Worm (Caenorhabditis elegans) whole organism, L4/young adult: ENCODE measurements around the gene R13H9.6.

Experiments used
- W03F9.2 ChIP-seq: fragments of 150-350 bp; optimal IDR thresholded peaks from 2 replicates; lab custom pipeline; 2014; ENCODE audit warnings: missing biosample characterization, missing genetic modification characterization
- dao-5 ChIP-seq: sonication (generic microtip); optimal IDR thresholded peaks from 2 replicates; lab custom pipeline; 2016; ENCODE audit warnings: missing genotype, missing genetic modification characterization, moderate library complexity, missing compliant biosample characterization
- him-1 ChIP-seq: sonication (generic microtip); optimal IDR thresholded peaks from 2 replicates; lab custom pipeline; 2016; ENCODE audit warnings: missing genotype, missing genetic modification reagents, missing genetic modification characterization, missing compliant biosample characterization

The R13H9.6 gene

DNA sequence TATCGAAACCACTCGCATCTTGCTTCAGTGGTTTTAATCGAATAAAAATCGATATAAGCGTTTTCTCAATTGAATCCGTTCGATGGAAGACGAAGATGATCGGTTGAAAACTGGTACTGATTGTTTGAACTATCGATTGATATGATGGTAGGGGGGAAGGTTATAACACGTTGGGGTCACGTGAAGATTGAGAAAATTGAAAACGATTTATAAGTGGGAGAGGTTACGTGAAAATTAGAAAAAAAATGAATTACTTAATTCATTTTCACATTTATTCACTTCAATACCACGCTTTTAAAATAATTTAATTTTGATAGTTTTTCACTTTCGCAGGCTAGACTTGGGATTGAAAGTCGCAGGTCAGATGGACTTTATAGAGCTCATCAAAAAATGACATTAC lies 7.5 kb downstream of the R13H9.6 start, which contains the start of gene C09B9.7:
Gene C09B9.7 (minus strand): TSS at position 101 of the 400 bp plus-strand sequence.
- TF ChIP-seq W03F9.2, result no peak

DNA sequence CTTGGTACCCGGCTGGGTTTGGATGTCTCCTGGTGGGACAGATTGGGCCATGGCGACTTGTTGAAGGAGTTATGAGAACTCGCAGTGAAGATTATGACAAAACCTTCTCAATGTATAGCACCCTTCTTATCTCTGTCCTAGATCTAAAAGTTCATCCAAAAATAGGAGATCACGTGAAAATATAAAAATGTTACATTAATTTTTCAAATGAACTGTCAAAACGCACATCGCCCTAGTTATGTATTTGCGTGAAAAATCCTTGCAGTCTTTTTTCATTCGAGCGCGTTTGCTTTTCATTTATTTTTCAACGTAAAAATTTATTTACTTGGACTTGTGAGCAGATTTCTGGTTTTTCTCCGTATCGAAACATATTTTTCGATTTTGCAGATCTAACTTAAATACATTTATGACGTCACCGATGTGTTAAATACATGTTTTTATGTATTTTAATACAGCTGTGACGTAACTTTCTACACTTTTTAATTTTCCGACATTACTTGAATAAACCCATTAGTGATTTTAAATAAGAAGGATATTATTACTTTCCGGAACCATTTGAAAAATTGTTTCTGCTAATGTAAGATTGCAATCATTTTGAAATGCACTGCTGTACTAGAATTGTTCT lies 12.4 kb downstream of the R13H9.6 start, which contains the start of gene msp-55:
Gene msp-55 (minus strand): TSS at position 51 of the 625 bp plus-strand sequence.
- no peak for TF ChIP-seq dao-5 (tag; lab: Kevin White, UChicago)
- no peak for TF ChIP-seq him-1 (tag; lab: Kevin White, UChicago)
- no peak for TF ChIP-seq W03F9.2

DNA sequence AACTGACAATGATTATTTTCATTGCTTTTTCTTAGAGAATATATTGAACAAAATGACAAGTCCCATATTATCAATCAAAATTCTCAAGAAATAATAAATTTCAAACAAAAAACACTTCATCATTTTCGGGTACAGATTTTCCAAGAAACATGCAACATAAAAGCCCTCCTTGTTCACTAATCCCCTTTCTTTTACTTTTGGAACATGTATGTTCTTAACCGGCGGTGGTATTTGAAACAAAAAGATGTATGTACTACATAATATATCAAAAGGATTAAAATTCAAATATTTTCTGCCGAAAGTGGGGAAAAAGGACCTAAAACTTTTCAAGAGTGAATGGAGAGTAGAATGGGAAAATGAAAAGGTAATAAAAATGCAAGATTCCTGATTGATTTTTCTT lies 14.1 kb downstream of the R13H9.6 start:
- TF ChIP-seq him-1 (tag; lab: Kevin White, UChicago), result no peak
- no peak for TF ChIP-seq dao-5 (tag; lab: Kevin White, UChicago)
- TF ChIP-seq W03F9.2, result no peak

DNA sequence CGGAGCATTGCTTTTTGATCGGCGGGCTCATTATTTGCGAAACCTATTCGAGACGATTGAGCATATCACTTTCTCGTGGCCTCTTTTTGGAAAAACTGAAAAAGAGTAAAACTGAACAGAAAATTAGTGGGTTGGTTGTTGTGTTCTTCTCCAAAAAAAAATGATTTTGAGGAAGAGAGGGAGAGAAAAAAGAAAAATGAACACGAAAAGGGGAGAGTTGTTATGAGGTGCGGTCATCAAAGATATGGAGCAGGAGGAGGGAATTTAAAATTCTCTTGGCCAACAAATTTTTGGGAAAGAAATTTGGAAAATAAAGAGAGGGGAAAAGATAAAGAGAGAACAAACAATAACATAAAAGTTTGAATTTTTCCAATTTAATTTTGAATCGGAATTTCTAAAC lies 23.1 kb downstream of the R13H9.6 start, which contains the start of gene hot-9:
Gene hot-9 (minus strand): TSS at position 101 of the 400 bp plus-strand sequence.
- no peak for TF ChIP-seq dao-5 (tag; lab: Kevin White, UChicago)
- no peak for TF ChIP-seq him-1 (tag; lab: Kevin White, UChicago)
- TF ChIP-seq W03F9.2, result no peak

DNA sequence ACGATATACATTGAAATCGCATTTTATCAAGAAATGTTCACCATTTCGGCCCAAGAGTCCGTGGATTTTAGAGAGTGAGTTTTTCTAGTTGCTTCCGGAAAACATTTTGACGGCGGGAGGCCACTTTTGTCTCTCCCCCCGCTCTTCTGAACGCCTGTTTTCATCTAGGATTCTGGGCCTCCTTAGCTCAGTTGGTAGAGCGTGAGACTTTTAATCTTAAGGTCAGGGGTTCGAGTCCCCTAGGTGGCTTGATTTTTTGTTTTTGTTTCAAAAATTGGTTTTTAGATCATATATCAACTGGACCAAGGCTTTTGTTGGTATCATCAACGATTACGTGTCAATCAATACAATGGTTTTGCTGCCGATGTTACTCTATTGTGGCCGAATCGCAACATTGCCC lies 29.7 kb downstream of the R13H9.6 start:
- TF ChIP-seq W03F9.2, result no peak
- peak; percentile 17 for TF ChIP-seq him-1 (tag; lab: Kevin White, UChicago)
- TF ChIP-seq dao-5 (tag; lab: Kevin White, UChicago), result peak; percentile 66

DNA sequence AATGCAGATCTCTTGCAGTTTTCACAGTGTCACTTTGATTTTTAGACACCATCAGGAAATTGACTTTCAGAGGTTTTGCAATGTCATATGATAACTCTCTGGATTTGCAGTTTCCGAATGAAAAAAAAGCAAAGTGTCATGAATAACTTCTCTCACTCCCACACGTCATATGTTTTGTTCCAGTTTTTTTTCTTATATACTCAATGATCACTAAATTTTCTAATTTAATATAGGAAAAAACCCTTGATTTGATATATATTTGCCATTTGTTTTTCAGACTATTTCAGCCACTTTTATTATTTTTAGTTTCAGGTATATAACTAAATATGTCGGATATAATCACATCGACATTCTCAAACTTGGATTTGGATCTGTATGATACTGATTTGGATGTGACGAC lies 31.0 kb downstream of the R13H9.6 start, which contains the start of gene C09B9.1:
Gene C09B9.1 (plus strand): TSS at position 301 of the 400 bp plus-strand sequence.
- TF ChIP-seq dao-5 (tag; lab: Kevin White, UChicago) (no peak), him-1 (tag; lab: Kevin White, UChicago) (no peak), W03F9.2 (no peak)

DNA sequence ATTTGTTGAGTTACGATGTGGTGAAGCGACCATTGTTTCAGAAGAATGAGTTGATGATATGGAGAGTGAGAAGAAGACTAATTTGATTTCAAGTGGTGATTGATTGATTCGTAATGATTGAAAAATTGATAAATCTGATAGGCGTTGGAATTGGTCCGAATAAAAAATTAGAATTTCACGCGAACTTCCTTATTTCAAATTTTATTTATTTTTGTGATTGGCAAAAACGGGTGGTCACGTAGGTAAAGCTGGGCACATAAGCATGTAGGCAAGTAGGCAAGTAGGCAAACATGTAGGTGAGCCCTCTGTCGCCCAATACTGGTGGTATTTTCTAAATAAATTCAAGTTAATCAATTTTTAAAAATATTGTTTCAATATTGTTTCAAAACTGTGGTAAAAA lies 35.2 kb downstream of the R13H9.6 start, which contains the start of gene C09B9.4:
Gene C09B9.4 (minus strand): TSS at position 101 of the 400 bp plus-strand sequence.
- TF ChIP-seq dao-5 (tag; lab: Kevin White, UChicago) (no peak), W03F9.2 (no peak), him-1 (tag; lab: Kevin White, UChicago) (no peak)

DNA sequence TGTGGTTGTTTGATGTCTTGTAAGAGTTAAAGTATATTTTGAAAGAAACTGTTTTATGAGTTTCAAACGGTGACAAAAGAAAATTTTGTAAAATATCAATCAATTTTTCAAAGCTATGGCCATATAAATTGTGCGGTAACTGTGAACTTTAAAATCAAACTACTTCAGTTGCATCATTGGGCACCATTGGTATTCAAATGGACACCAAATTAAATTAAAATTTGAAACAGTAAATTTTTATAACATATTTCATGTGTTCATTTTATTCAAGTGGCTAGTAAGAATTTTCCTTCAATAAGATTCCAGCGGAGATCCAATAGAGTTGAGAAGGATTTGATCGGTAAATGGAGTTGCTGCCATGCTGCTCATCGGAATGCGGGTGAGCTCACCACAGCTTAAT lies 37.1 kb downstream of the R13H9.6 start:
- no peak for TF ChIP-seq W03F9.2
- no peak for TF ChIP-seq dao-5 (tag; lab: Kevin White, UChicago)
- no peak for TF ChIP-seq him-1 (tag; lab: Kevin White, UChicago)

DNA sequence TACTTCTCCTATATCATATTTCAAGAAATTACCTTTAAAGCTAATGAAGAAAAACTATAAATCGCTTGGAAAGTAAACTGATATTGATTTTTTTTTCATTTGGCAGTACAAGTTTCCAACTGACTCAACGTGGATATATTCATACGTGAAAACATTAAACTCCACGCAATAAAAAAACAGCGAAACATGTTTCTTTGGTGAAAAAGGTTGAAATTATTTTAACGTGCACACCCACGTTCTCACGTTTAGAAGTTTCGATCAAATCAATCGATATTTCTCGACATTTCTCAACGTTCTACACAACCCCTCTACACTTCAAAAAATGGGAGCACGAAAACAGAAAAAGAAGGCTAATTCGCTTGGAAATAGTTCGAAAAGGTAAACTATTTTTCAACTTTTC lies 39.5 kb downstream of the R13H9.6 start, which contains the start of the genes best-6 and C09B9.2:
Gene best-6 (minus strand): TSS at position 101 of the 400 bp plus-strand sequence.
Gene C09B9.2 (plus strand): TSS at position 314 of the 400 bp plus-strand sequence.
- TF ChIP-seq him-1 (tag; lab: Kevin White, UChicago) (no peak), W03F9.2 (no peak), dao-5 (tag; lab: Kevin White, UChicago) (no peak)

DNA sequence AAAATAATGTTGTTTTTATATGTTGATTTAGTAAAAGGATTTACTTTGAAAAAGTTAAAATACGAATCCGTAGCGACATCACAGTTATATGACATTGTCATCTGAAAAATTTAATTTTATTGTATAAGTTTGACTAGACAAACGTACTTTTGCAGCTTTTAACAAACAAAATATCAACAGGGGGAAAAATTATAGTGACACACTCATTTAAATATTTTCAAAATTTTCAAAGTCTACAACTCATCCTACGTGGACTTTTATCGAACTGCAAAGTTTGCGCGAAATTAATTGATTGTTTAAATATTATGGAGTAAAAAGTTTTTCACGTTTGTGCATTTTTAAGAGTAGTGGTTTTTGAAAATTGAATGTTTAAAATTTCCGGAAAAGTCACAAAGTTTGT lies 42.8 kb downstream of the R13H9.6 start, which contains the start of gene C09B9.85:
Gene C09B9.85 (minus strand): TSS at position 101 of the 400 bp plus-strand sequence.
- no peak for TF ChIP-seq W03F9.2
- TF ChIP-seq dao-5 (tag; lab: Kevin White, UChicago), result no peak
- TF ChIP-seq him-1 (tag; lab: Kevin White, UChicago), result no peak

DNA sequence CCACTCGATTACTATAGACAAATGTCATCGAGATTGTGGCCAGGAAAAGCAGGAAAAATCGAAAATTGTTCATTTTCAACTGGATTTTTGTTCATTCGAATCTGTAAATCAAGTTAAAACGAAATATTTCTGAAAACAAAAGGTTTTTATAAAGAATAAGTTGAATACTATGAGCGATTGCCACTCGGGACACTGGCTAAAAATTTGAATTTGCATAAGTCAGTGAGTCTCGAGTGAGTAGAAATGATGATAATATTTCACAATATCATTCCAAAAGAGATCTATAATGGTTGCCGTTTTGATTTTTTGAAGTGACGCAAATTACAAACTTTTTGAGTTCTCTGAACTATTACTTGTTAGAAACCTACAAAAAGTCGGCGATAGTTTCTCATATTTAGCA lies 47.9 kb downstream of the R13H9.6 start, which contains the start of gene T28H11.8:
Gene T28H11.8 (minus strand): TSS at position 101 of the 400 bp plus-strand sequence.
- TF ChIP-seq dao-5 (tag; lab: Kevin White, UChicago), result no peak
- TF ChIP-seq W03F9.2, result no peak
- TF ChIP-seq him-1 (tag; lab: Kevin White, UChicago), result no peak
